Fruit fly (Drosophila melanogaster) whole organism, embryonic: Measurements from ENCODE around the gene Snx27.

Experiments
- CG10431 ChIP-seq: fragments of 200-800 bp; sonication (Bioruptor generic); optimal IDR thresholded peaks from 3 replicates; lab custom pipeline; 2018; ENCODE audit warnings: missing biosample characterization, mild to moderate bottlenecking, missing genetic modification characterization
- CG10979 ChIP-seq: fragments of 200-800 bp; sonication (Bioruptor generic); optimal IDR thresholded peaks from 2 replicates; lab custom pipeline; 2018; ENCODE audit warnings: missing biosample characterization, mild to moderate bottlenecking, missing genetic modification characterization, moderate library complexity
- CG12104 ChIP-seq: fragments of 200-800 bp; sonication (Bioruptor generic); optimal IDR thresholded peaks from 3 replicates; lab custom pipeline; 2016; ENCODE audit warnings: missing biosample characterization, missing genetic modification characterization
- CG14710 ChIP-seq: fragments of 200-800 bp; sonication (Bioruptor generic); optimal IDR thresholded peaks from 3 replicates; lab custom pipeline; 2019; ENCODE audit warnings: missing biosample characterization, mild to moderate bottlenecking, missing genetic modification characterization, moderate library complexity
- CG18011 ChIP-seq: fragments of 200-800 bp; sonication (Bioruptor generic); optimal IDR thresholded peaks from 2 replicates; lab custom pipeline; 2017; ENCODE audit warnings: missing biosample characterization, missing genetic modification characterization, mild to moderate bottlenecking, moderate library complexity, missing genotype
- CG2889 ChIP-seq: fragments of 200-800 bp; sonication (Bioruptor generic); IDR thresholded peaks from 3 replicates; pipeline ENCODE4 v1.3.6; 2022; ENCODE audit warnings: missing biosample characterization, missing genetic modification characterization
- CG31388 ChIP-seq: fragments of 200-800 bp; sonication (Bioruptor generic); optimal IDR thresholded peaks from 2 replicates; lab custom pipeline; 2016; ENCODE audit warnings: missing biosample characterization, missing genetic modification characterization
- CG3163 ChIP-seq: fragments of 200-800 bp; sonication (Bioruptor generic); optimal IDR thresholded peaks from 3 replicates; lab custom pipeline; 2016; ENCODE audit warnings: missing biosample characterization, missing genetic modification characterization
- CG42726 ChIP-seq: fragments of 200-800 bp; sonication (Bioruptor generic); IDR thresholded peaks from 2 replicates; pipeline ENCODE4 v1.3.6; 2022; ENCODE audit warnings: missing biosample characterization, missing genetic modification characterization; ENCODE audit not compliant: partially characterized antibody
- CG4328 ChIP-seq: fragments of 200-800 bp; sonication (Bioruptor generic); optimal IDR thresholded peaks from 3 replicates; lab custom pipeline; 2017; ENCODE audit warnings: missing biosample characterization, missing genetic modification reagents, missing genetic modification characterization
- CG4360 ChIP-seq: fragments of 200-800 bp; sonication (Bioruptor generic); IDR thresholded peaks from 2 replicates; pipeline ENCODE4 v1.3.6; 2022; ENCODE audit warnings: missing biosample characterization, missing genetic modification characterization
- CG6683 ChIP-seq: fragments of 200-800 bp; sonication (Bioruptor generic); optimal IDR thresholded peaks from 2 replicates; lab custom pipeline; 2017; ENCODE audit warnings: missing biosample characterization, mild to moderate bottlenecking, missing genetic modification characterization, missing genetic modification reagents
- CG7928 ChIP-seq: fragments of 200-800 bp; sonication (Bioruptor generic); optimal IDR thresholded peaks from 2 replicates; lab custom pipeline; 2017; ENCODE audit warnings: missing biosample characterization, mild to moderate bottlenecking, missing genetic modification characterization
- CG7987 ChIP-seq: fragments of 200-800 bp; sonication (Bioruptor generic); optimal IDR thresholded peaks from 2 replicates; lab custom pipeline; 2018; ENCODE audit warnings: missing biosample characterization, mild to moderate bottlenecking, missing genetic modification characterization, moderate library complexity
- CG8944 ChIP-seq: fragments of 200-800 bp; sonication (Bioruptor generic); optimal IDR thresholded peaks from 3 replicates; lab custom pipeline; 2016; ENCODE audit warnings: missing biosample characterization, missing genetic modification characterization
- Camta ChIP-seq: fragments of 200-800 bp; sonication (Bioruptor generic); optimal IDR thresholded peaks from 2 replicates; lab custom pipeline; 2016; ENCODE audit warnings: missing biosample characterization, missing genetic modification characterization
- D19A ChIP-seq: fragments of 200-800 bp; optimal IDR thresholded peaks from 3 replicates; lab custom pipeline; 2019; ENCODE audit warnings: missing biosample characterization, mild to moderate bottlenecking, missing genetic modification characterization, moderate library complexity
- Dip3 ChIP-seq: fragments of 200-800 bp; sonication (Bioruptor generic); optimal IDR thresholded peaks from 3 replicates; lab custom pipeline; 2016; ENCODE audit warnings: missing biosample characterization, missing genetic modification characterization
- Dll ChIP-seq: fragments of 200-800 bp; sonication (Bioruptor generic); IDR thresholded peaks from 4 replicates; pipeline ENCODE4 v1.3.6; 2022; ENCODE audit warnings: missing biosample characterization, missing genetic modification characterization; ENCODE audit not compliant: partially characterized antibody
- Eip74EF ChIP-seq, 2 experiments: fragments of 200-800 bp in 1 of 2; fragments of >200 bp in 1 of 2; sonication (Bioruptor generic) in 1 of 2; optimal IDR thresholded peaks; 2 replicates each; lab custom pipeline; 2017 to 2019; ENCODE audit warnings: missing biosample characterization in 2 of 2, missing genetic modification characterization in 2 of 2, mild to moderate bottlenecking in 1 of 2, moderate library complexity in 1 of 2
- Ets97D ChIP-seq: fragments of 200-800 bp; sonication (Bioruptor generic); optimal IDR thresholded peaks from 3 replicates; lab custom pipeline; 2016; ENCODE audit warnings: missing biosample characterization, missing genetic modification characterization
- HLH4C ChIP-seq: fragments of 200-800 bp; sonication (Bioruptor generic); IDR thresholded peaks from 3 replicates; pipeline ENCODE4 v1.3.6; 2022; ENCODE audit warnings: missing biosample characterization, missing genetic modification characterization; ENCODE audit not compliant: partially characterized antibody
- Ravus ChIP-seq: fragments of 200-800 bp; sonication (Bioruptor generic); IDR thresholded peaks from 2 replicates; pipeline ENCODE4 v1.3.6; 2022; ENCODE audit warnings: missing biosample characterization, missing genetic modification characterization
- Sox100B ChIP-seq: fragments of 200-800 bp; sonication (Bioruptor generic); optimal IDR thresholded peaks from 3 replicates; lab custom pipeline; 2018; ENCODE audit warnings: missing biosample characterization, mild to moderate bottlenecking, missing genetic modification characterization
- Ssrp ChIP-seq: fragments of 200-800 bp; sonication (Bioruptor generic); optimal IDR thresholded peaks from 2 replicates; lab custom pipeline; 2018; ENCODE audit warnings: missing biosample characterization, mild to moderate bottlenecking, missing genetic modification characterization, moderate library complexity
- Taf1 ChIP-seq: fragments of 200-800 bp; sonication (Bioruptor generic); IDR thresholded peaks from 2 replicates; pipeline ENCODE4 v1.3.6; 2022; ENCODE audit warnings: missing biosample characterization, missing genetic modification characterization
- Trl ChIP-seq, 3 experiments: fragments of >200 bp in 2 of 3; fragments of 200-800 bp in 1 of 3; sonication (Bioruptor generic) in 1 of 3; optimal IDR thresholded peaks; 2 replicates in 1 of 3; 3 replicates in 2 of 3; lab custom pipeline; 2016 to 2017; ENCODE audit warnings: missing biosample characterization in 1 of 3, missing genetic modification characterization in 1 of 3
- ash1 ChIP-seq: fragments of 200-800 bp; sonication (Bioruptor generic); optimal IDR thresholded peaks from 2 replicates; lab custom pipeline; 2018; ENCODE audit warnings: missing biosample characterization, mild to moderate bottlenecking, missing genetic modification characterization
- cas ChIP-seq: fragments of 200-800 bp; sonication (Bioruptor generic); IDR thresholded peaks from 2 replicates; pipeline ENCODE4 v1.3.6; 2022; ENCODE audit warnings: missing biosample characterization, missing genetic modification characterization
- dmrt99B ChIP-seq: fragments of 200-800 bp; sonication (Bioruptor generic); optimal IDR thresholded peaks from 2 replicates; lab custom pipeline; 2018; ENCODE audit warnings: missing biosample characterization, mild to moderate bottlenecking, missing genetic modification characterization, moderate library complexity
- dpn ChIP-seq, 2 experiments: fragments of 200-800 bp; sonication (Bioruptor generic); optimal IDR thresholded peaks; 3 replicates each; lab custom pipeline; 2016; ENCODE audit warnings: missing biosample characterization in 2 of 2, missing genetic modification characterization in 2 of 2
- ems ChIP-seq: fragments of 200-800 bp; sonication (Bioruptor generic); optimal IDR thresholded peaks from 3 replicates; lab custom pipeline; 2016; ENCODE audit warnings: missing biosample characterization, missing genetic modification characterization
- fru ChIP-seq: fragments of >200 bp; optimal IDR thresholded peaks from 2 replicates; lab custom pipeline; 2017
- ftz-f1 ChIP-seq: fragments of 200-800 bp; sonication (Bioruptor generic); optimal IDR thresholded peaks from 2 replicates; lab custom pipeline; 2016; ENCODE audit warnings: missing biosample characterization, missing genetic modification characterization
- gem ChIP-seq: fragments of 200-800 bp; sonication (Bioruptor generic); optimal IDR thresholded peaks from 2 replicates; lab custom pipeline; 2019; ENCODE audit warnings: missing biosample characterization, mild to moderate bottlenecking, missing genetic modification characterization, moderate library complexity
- hb ChIP-seq: fragments of 200-800 bp; sonication (Bioruptor generic); IDR thresholded peaks from 3 replicates; pipeline ENCODE4 v1.3.6; 2022; ENCODE audit warnings: missing biosample characterization, missing genetic modification characterization; ENCODE audit not compliant: partially characterized antibody
- inv ChIP-seq: fragments of 200-800 bp; sonication (Bioruptor generic); IDR thresholded peaks from 2 replicates; pipeline ENCODE4 v1.3.6; 2022; ENCODE audit warnings: missing biosample characterization, missing genetic modification characterization; ENCODE audit not compliant: partially characterized antibody
- jumu ChIP-seq: fragments of 200-800 bp; sonication (Bioruptor generic); optimal IDR thresholded peaks from 3 replicates; lab custom pipeline; 2016; ENCODE audit warnings: missing biosample characterization, missing genetic modification characterization
- kah ChIP-seq: fragments of 200-800 bp; sonication (Bioruptor generic); optimal IDR thresholded peaks from 2 replicates; lab custom pipeline; 2018; ENCODE audit warnings: missing biosample characterization, mild to moderate bottlenecking, missing genetic modification characterization
- oc ChIP-seq: fragments of 200-800 bp; sonication (Bioruptor generic); optimal IDR thresholded peaks from 2 replicates; lab custom pipeline; 2018; ENCODE audit warnings: missing biosample characterization, mild to moderate bottlenecking, missing genetic modification characterization, moderate library complexity
- odd ChIP-seq: fragments of 200-800 bp; sonication (Bioruptor generic); optimal IDR thresholded peaks from 2 replicates; lab custom pipeline; 2017; ENCODE audit warnings: missing biosample characterization, mild to moderate bottlenecking, missing genetic modification characterization
- org-1 ChIP-seq: fragments of 200-800 bp; sonication (Bioruptor generic); optimal IDR thresholded peaks from 2 replicates; lab custom pipeline; 2017; ENCODE audit warnings: missing biosample characterization, missing genetic modification characterization
- sim ChIP-seq: fragments of 200-800 bp; sonication (Bioruptor generic); IDR thresholded peaks from 2 replicates; pipeline ENCODE4 v1.3.6; 2022; ENCODE audit warnings: missing biosample characterization, missing genetic modification characterization
- sob ChIP-seq: fragments of 200-800 bp; sonication (Bioruptor generic); IDR thresholded peaks from 2 replicates; pipeline ENCODE4 v1.3.6; 2022; ENCODE audit warnings: missing biosample characterization, missing genetic modification characterization
- stc ChIP-seq: fragments of 200-800 bp; sonication (Bioruptor generic); IDR thresholded peaks from 2 replicates; pipeline ENCODE4 v1.3.6; 2022; ENCODE audit warnings: missing biosample characterization, missing genetic modification characterization
- tgo ChIP-seq: fragments of 200-800 bp; sonication (Bioruptor generic); IDR thresholded peaks from 3 replicates; pipeline ENCODE4 v1.3.6; 2022; ENCODE audit warnings: missing biosample characterization, missing genetic modification characterization
- tio ChIP-seq: fragments of 200-800 bp; sonication (Bioruptor generic); optimal IDR thresholded peaks from 2 replicates; lab custom pipeline; 2017; ENCODE audit warnings: missing biosample characterization, missing genetic modification characterization, inconsistent platforms
- vnd ChIP-seq: fragments of 200-800 bp; sonication (Bioruptor generic); IDR thresholded peaks from 3 replicates; pipeline ENCODE4 v1.3.6; 2022; ENCODE audit warnings: missing biosample characterization, missing genetic modification characterization; ENCODE audit not compliant: partially characterized antibody
- wdn ChIP-seq: fragments of 200-800 bp; sonication (Bioruptor generic); IDR thresholded peaks from 2 replicates; pipeline ENCODE4 v1.3.6; 2022; ENCODE audit warnings: missing biosample characterization, missing genetic modification characterization
- yki ChIP-seq: fragments of >200 bp; optimal IDR thresholded peaks from 3 replicates; lab custom pipeline; 2018

Snx27 gene

DNA sequence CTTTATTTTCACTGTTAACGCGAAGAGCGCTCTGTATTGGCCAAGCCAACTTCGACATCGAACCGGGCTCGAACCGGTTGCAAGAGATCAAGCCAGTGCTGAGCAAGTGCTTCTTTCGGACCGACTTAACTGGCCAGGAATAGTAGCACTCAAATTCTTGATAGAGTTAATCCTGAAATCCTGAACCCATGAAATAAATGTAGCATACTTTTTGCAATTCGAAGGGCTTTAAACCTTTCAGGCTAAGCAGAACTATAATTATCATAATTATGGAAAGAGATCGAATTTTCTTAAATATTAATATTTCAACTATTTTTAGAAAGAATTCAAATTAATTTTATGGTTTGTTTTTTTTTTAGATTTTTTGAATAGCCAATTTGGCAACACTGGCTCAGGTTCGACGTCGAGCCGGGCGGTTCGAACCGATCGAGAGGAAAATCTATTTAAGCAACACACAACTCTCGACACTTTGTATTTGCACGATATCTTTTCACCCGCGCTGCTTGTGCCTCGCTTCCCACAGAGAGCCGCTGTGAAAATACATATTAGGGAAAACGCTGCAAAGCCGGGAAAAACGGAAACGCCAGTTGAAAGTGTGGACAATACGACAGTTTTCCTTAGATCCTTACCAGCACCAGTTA is 39.6 kb downstream of the Snx27 start, which contains the start of gene AdamTS-B (continued):
- TF ChIP-seq CG7928 (GFP tag; lab: Kevin White, UChicago) (no peak), ftz-f1 (GFP tag; lab: Kevin White, UChicago) (no peak), CG8944 (GFP tag; lab: Kevin White, UChicago) (no peak), CG10979 (tag; lab: Kevin White, UChicago) (peak; percentile 57), Sox100B (peak; percentile 58), ems (GFP tag; lab: Kevin White, UChicago) (no peak), sob (GFP tag; lab: Robert Waterston, UW) (peak; percentile 35; the same call in 1 of the 2 replicates), CG31388 (GFP tag; lab: Kevin White, UChicago) (no peak), dmrt99B (peak; percentile 65), hb (GFP tag; lab: Robert Waterston, UW) (no peak), CG7987 (GFP tag; lab: Kevin White, UChicago) (no peak), CG18011 (no peak), CG4360 (GFP tag; lab: Robert Waterston, UW) (no peak), ash1 (GFP tag; lab: Kevin White, UChicago) (no peak), dpn (GFP tag; optimal IDR thresholded peaks at IDR 0.05; lab: Kevin White, UChicago) (peak; percentile 9 to 23), jumu (GFP tag; lab: Kevin White, UChicago) (no peak), Ravus (no peak), stc (GFP tag; lab: Robert Waterston, UW) (no peak), sim (GFP tag; lab: Robert Waterston, UW) (no peak), CG12104 (GFP tag; lab: Kevin White, UChicago) (no peak), Ssrp (tag; lab: Kevin White, UChicago) (peak; percentile 63), Trl (optimal IDR thresholded peaks at IDR 0.05; lab: Kevin White, UChicago) (no peak), Trl (GFP tag; optimal IDR thresholded peaks at IDR 0.05; lab: Kevin White, UChicago) (no peak), vnd (GFP tag; lab: Robert Waterston, UW) (no peak), odd (GFP tag; lab: Kevin White, UChicago) (no peak), wdn (GFP tag; lab: Robert Waterston, UW) (no peak), CG3163 (no peak), D19A (tag; lab: Kevin White, UChicago) (no peak), tio (GFP tag; lab: Kevin White, UChicago) (peak; percentile 16), fru (no peak), CG6683 (GFP tag; lab: Kevin White, UChicago) (no peak), cas (no peak), CG2889 (no peak), yki (lab: Kevin White, UChicago) (no peak), CG14710 (tag; lab: Kevin White, UChicago) (peak; percentile 30), CG42726 (GFP tag; lab: Robert Waterston, UW) (no peak), Dll (GFP tag; lab: Robert Waterston, UW) (no peak), Ets97D (GFP tag; lab: Kevin White, UChicago) (no peak), kah (GFP tag; lab: Kevin White, UChicago) (no peak), CG10431 (GFP tag; lab: Kevin White, UChicago) (no peak), tgo (GFP tag; lab: Robert Waterston, UW) (peak; percentile 65; the same call in 2 of the 3 replicates), gem (tag; lab: Kevin White, UChicago) (peak; percentile 69), HLH4C (GFP tag; lab: Robert Waterston, UW) (no peak), Taf1 (no peak; the same call in 1 of the 2 replicates), oc (no peak), Dip3 (GFP tag; lab: Kevin White, UChicago) (no peak), org-1 (GFP tag; lab: Kevin White, UChicago) (peak; percentile 57), CG4328 (GFP tag; lab: Kevin White, UChicago) (no peak), Eip74EF (GFP tag; optimal IDR thresholded peaks at IDR 0.05; lab: Kevin White, UChicago) (no peak), inv (GFP tag; lab: Robert Waterston, UW) (no peak), Camta (GFP tag; lab: Kevin White, UChicago) (no peak)
